Worm (Caenorhabditis elegans): Measurements from ENCODE around the gene str-244.

- TF ChIP-seq jun-1 (tag; optimal IDR thresholded peaks at IDR 0.05) (no peak), nhr-23 (tag; optimal IDR thresholded peaks at IDR 0.05) (no peak), elt-2 (tag; optimal IDR thresholded peaks at IDR 0.05) (no peak), elt-3 (tag; optimal IDR thresholded peaks at IDR 0.05) (no peak), snpc-4 (tag; optimal IDR thresholded peaks at IDR 0.05) (no peak), aly-2 (tag; optimal IDR thresholded peaks at IDR 0.05) (no peak), nhr-28 (tag; optimal IDR thresholded peaks at IDR 0.05) (no peak), ceh-82 (tag; optimal IDR thresholded peaks at IDR 0.05) (no peak), mdl-1 (tag; optimal IDR thresholded peaks at IDR 0.05) (no peak), lin-39 (tag; optimal IDR thresholded peaks at IDR 0.05) (no peak)
Measured at ce11 chrV:3011394-3011793, 47.5 kb downstream of the str-244 start, which contains the start of gene srw-135.
